Worm (Caenorhabditis elegans) whole organism, mixed stage, embryonic: ENCODE measurements around the gene srw-144.

Source experiments
- bed-3 ChIP-seq: fragments of 200-800 bp; sonication (Bioruptor generic); optimal IDR thresholded peaks from 3 replicates; lab custom pipeline; 2018; ENCODE audit warnings: mild to moderate bottlenecking, missing genetic modification characterization, moderate library complexity, missing compliant biosample characterization
- blmp-1 ChIP-seq: fragments of 150-350 bp; optimal IDR thresholded peaks from 2 replicates; lab custom pipeline; 2014; ENCODE audit warnings: missing biosample characterization, missing genetic modification characterization
- ceh-39 ChIP-seq: fragments of 150-350 bp; optimal IDR thresholded peaks from 2 replicates; lab custom pipeline; 2014; ENCODE audit warnings: missing biosample characterization, missing genetic modification characterization
- cnd-1 ChIP-seq: fragments of 200-800 bp; sonication (Bioruptor generic); optimal IDR thresholded peaks from 2 replicates; lab custom pipeline; 2018; ENCODE audit warnings: mild to moderate bottlenecking, missing genetic modification characterization, missing compliant biosample characterization
- lin-13 ChIP-seq: fragments of 150-350 bp; optimal IDR thresholded peaks from 2 replicates; lab custom pipeline; 2014; ENCODE audit warnings: missing biosample characterization, missing genetic modification characterization
- lsy-2 ChIP-seq: fragments of 150-350 bp; optimal IDR thresholded peaks from 2 replicates; lab custom pipeline; 2014; ENCODE audit warnings: missing biosample characterization, missing genetic modification characterization
- mep-1 ChIP-seq: fragments of 150-350 bp; optimal IDR thresholded peaks from 2 replicates; lab custom pipeline; 2017; ENCODE audit warnings: missing biosample characterization, missing genetic modification reagents, missing genetic modification characterization, inconsistent platforms
- mls-2 ChIP-seq: sonication (generic microtip); optimal IDR thresholded peaks from 2 replicates; lab custom pipeline; 2016; ENCODE audit warnings: mild to moderate bottlenecking, missing genetic modification characterization, moderate library complexity, missing compliant biosample characterization
- nhr-237 ChIP-seq: fragments of 150-350 bp; optimal IDR thresholded peaks from 2 replicates; lab custom pipeline; 2014; ENCODE audit warnings: missing biosample characterization, missing genetic modification characterization
- nhr-76 ChIP-seq: sonication (generic microtip); optimal IDR thresholded peaks from 2 replicates; lab custom pipeline; 2017; ENCODE audit warnings: missing biosample characterization, missing genetic modification characterization
- sptf-1 ChIP-seq: sonication (generic microtip); optimal IDR thresholded peaks from 2 replicates; lab custom pipeline; 2017; ENCODE audit warnings: mild to moderate bottlenecking, missing genetic modification characterization, moderate library complexity, missing compliant biosample characterization
- unc-39 ChIP-seq: fragments of 150-350 bp; optimal IDR thresholded peaks from 2 replicates; lab custom pipeline; 2014; ENCODE audit warnings: missing biosample characterization, missing genetic modification characterization

DNA sequence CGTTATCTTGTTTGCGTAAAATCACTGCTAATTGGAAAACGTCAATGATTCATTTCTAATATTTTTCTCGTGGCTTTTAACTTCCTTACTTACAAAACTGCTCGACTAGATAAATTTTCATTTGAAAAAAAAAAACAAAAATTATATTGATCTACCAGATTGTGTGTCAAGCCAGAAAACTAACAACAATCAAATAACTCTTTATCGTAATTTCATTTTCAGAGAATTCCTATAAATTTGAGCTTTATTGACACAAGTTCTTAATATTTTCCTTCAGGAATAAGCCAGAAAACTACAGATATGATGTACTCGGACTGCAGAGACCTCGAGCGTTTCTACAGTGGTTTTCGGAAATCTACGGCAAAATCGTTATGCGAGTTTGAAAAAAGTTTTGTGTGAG is 15.5 kb upstream of the srw-144 start, which contains the start of gene srw-124:
- TF ChIP-seq lin-13 (tag; lab: Kevin White, UChicago) (no peak), ceh-39 (no peak), lsy-2 (tag; lab: Kevin White, UChicago) (no peak), unc-39 (no peak), blmp-1 (tag; lab: Kevin White, UChicago) (no peak), sptf-1 (tag; lab: Kevin White, UChicago) (no peak), mls-2 (tag; lab: Kevin White, UChicago) (no peak), cnd-1 (tag; lab: Kevin White, UChicago) (no peak), nhr-237 (no peak), nhr-76 (tag; lab: Kevin White, UChicago) (no peak), mep-1 (tag; lab: Kevin White, UChicago) (no peak), bed-3 (GFP tag; lab: Kevin White, UChicago) (no peak)
